Worm (Caenorhabditis elegans) whole organism, mixed stage, embryonic: ENCODE results near the gene K05F1.14.

Experiments used
- M03D4.4 ChIP-seq: sonication (generic microtip); optimal IDR thresholded peaks from 2 replicates; lab custom pipeline; 2017; ENCODE audit warnings: mild to moderate bottlenecking, missing genetic modification characterization, missing compliant biosample characterization
- bed-3 ChIP-seq: fragments of 200-800 bp; sonication (Bioruptor generic); optimal IDR thresholded peaks from 3 replicates; lab custom pipeline; 2018; ENCODE audit warnings: mild to moderate bottlenecking, missing genetic modification characterization, moderate library complexity, missing compliant biosample characterization
- blmp-1 ChIP-seq: fragments of 150-350 bp; optimal IDR thresholded peaks from 2 replicates; lab custom pipeline; 2014; ENCODE audit warnings: missing biosample characterization, missing genetic modification characterization
- ceh-39 ChIP-seq: fragments of 150-350 bp; optimal IDR thresholded peaks from 2 replicates; lab custom pipeline; 2014; ENCODE audit warnings: missing biosample characterization, missing genetic modification characterization
- ceh-43 ChIP-seq: fragments of 200-800 bp; sonication (Bioruptor generic); optimal IDR thresholded peaks from 2 replicates; lab custom pipeline; 2018; ENCODE audit warnings: mild to moderate bottlenecking, missing genetic modification characterization, moderate library complexity, missing compliant biosample characterization
- ceh-83 ChIP-seq: fragments of 200-800 bp; sonication (Bioruptor generic); optimal IDR thresholded peaks from 2 replicates; lab custom pipeline; 2018; ENCODE audit warnings: mild to moderate bottlenecking, missing genetic modification characterization, missing compliant biosample characterization
- ces-1 ChIP-seq: fragments of 150-350 bp; optimal IDR thresholded peaks from 2 replicates; lab custom pipeline; 2014; ENCODE audit warnings: missing biosample characterization, missing genetic modification reagents, missing genetic modification characterization
- cnd-1 ChIP-seq: fragments of 200-800 bp; sonication (Bioruptor generic); optimal IDR thresholded peaks from 2 replicates; lab custom pipeline; 2018; ENCODE audit warnings: mild to moderate bottlenecking, missing genetic modification characterization, missing compliant biosample characterization
- drap-1 ChIP-seq: fragments of 200-800 bp; sonication (Bioruptor generic); optimal IDR thresholded peaks from 3 replicates; lab custom pipeline; 2018; ENCODE audit warnings: mild to moderate bottlenecking, missing genetic modification characterization, missing compliant biosample characterization
- elt-1 ChIP-seq: sonication (generic microtip); optimal IDR thresholded peaks from 2 replicates; lab custom pipeline; 2017; ENCODE audit warnings: missing genetic modification characterization, mild to moderate bottlenecking, missing compliant biosample characterization, antibody characterized with exemption, moderate library complexity, borderline replicate concordance; ENCODE audit not compliant: insufficient read depth
- elt-3 ChIP-seq: fragments of 150-350 bp; optimal IDR thresholded peaks from 2 replicates; lab custom pipeline; 2014; ENCODE audit warnings: missing biosample characterization, missing genetic modification characterization
- flh-1 ChIP-seq: fragments of 200-800 bp; sonication (Bioruptor generic); optimal IDR thresholded peaks from 2 replicates; lab custom pipeline; 2018; ENCODE audit warnings: mild to moderate bottlenecking, missing genetic modification characterization, moderate library complexity, missing compliant biosample characterization
- ham-2 ChIP-seq: fragments of 200-800 bp; sonication (Bioruptor generic); optimal IDR thresholded peaks from 2 replicates; lab custom pipeline; 2018; ENCODE audit warnings: mild to moderate bottlenecking, missing genetic modification characterization, missing compliant biosample characterization
- hlh-1 ChIP-seq: fragments of 150-350 bp; optimal IDR thresholded peaks from 2 replicates; lab custom pipeline; 2014; ENCODE audit warnings: missing biosample characterization, missing genetic modification reagents, missing genetic modification characterization
- lin-13 ChIP-seq: fragments of 150-350 bp; optimal IDR thresholded peaks from 2 replicates; lab custom pipeline; 2014; ENCODE audit warnings: missing biosample characterization, missing genetic modification characterization
- lin-32 ChIP-seq: fragments of 200-800 bp; sonication (Bioruptor generic); optimal IDR thresholded peaks from 2 replicates; lab custom pipeline; 2018; ENCODE audit warnings: mild to moderate bottlenecking, missing genetic modification characterization, missing compliant biosample characterization
- lsy-2 ChIP-seq: fragments of 150-350 bp; optimal IDR thresholded peaks from 2 replicates; lab custom pipeline; 2014; ENCODE audit warnings: missing biosample characterization, missing genetic modification characterization
- mep-1 ChIP-seq: fragments of 150-350 bp; optimal IDR thresholded peaks from 2 replicates; lab custom pipeline; 2017; ENCODE audit warnings: missing biosample characterization, missing genetic modification reagents, missing genetic modification characterization, inconsistent platforms
- mls-2 ChIP-seq: sonication (generic microtip); optimal IDR thresholded peaks from 2 replicates; lab custom pipeline; 2016; ENCODE audit warnings: mild to moderate bottlenecking, missing genetic modification characterization, moderate library complexity, missing compliant biosample characterization
- nhr-12 ChIP-seq: fragments of 150-350 bp; optimal IDR thresholded peaks from 2 replicates; lab custom pipeline; 2014; ENCODE audit warnings: missing biosample characterization, missing genetic modification characterization
- nhr-2 ChIP-seq: fragments of 150-350 bp; optimal IDR thresholded peaks from 2 replicates; lab custom pipeline; 2014; ENCODE audit warnings: missing biosample characterization, missing genetic modification characterization
- nhr-237 ChIP-seq: fragments of 150-350 bp; optimal IDR thresholded peaks from 2 replicates; lab custom pipeline; 2014; ENCODE audit warnings: missing biosample characterization, missing genetic modification characterization
- nhr-28 ChIP-seq: fragments of 150-350 bp; optimal IDR thresholded peaks from 2 replicates; lab custom pipeline; 2014; ENCODE audit warnings: missing biosample characterization, missing genetic modification characterization
- nhr-76 ChIP-seq: sonication (generic microtip); optimal IDR thresholded peaks from 2 replicates; lab custom pipeline; 2017; ENCODE audit warnings: missing biosample characterization, missing genetic modification characterization
- pha-4 ChIP-seq: fragments of 150-350 bp; optimal IDR thresholded peaks from 2 replicates; lab custom pipeline; 2018; ENCODE audit warnings: missing biosample characterization, missing genetic modification reagents, missing genetic modification characterization
- sem-2 ChIP-seq: fragments of 200-800 bp; sonication (Bioruptor generic); optimal IDR thresholded peaks from 2 replicates; lab custom pipeline; 2018; ENCODE audit warnings: mild to moderate bottlenecking, missing genetic modification characterization, missing compliant biosample characterization
- snpc-4 ChIP-seq: fragments of 150-350 bp; optimal IDR thresholded peaks from 2 replicates; lab custom pipeline; 2014; ENCODE audit warnings: missing biosample characterization, missing genetic modification characterization
- sptf-1 ChIP-seq: sonication (generic microtip); optimal IDR thresholded peaks from 2 replicates; lab custom pipeline; 2017; ENCODE audit warnings: mild to moderate bottlenecking, missing genetic modification characterization, moderate library complexity, missing compliant biosample characterization
- tbx-8 ChIP-seq: fragments of 200-800 bp; sonication (Bioruptor generic); optimal IDR thresholded peaks from 2 replicates; lab custom pipeline; 2018; ENCODE audit warnings: mild to moderate bottlenecking, missing genetic modification characterization, moderate library complexity, missing compliant biosample characterization
- unc-120 ChIP-seq: sonication (generic microtip); optimal IDR thresholded peaks from 2 replicates; lab custom pipeline; 2017; ENCODE audit warnings: missing genetic modification characterization, missing compliant biosample characterization; ENCODE audit not compliant: poor library complexity, severe bottlenecking
- unc-39 ChIP-seq: fragments of 150-350 bp; optimal IDR thresholded peaks from 2 replicates; lab custom pipeline; 2014; ENCODE audit warnings: missing biosample characterization, missing genetic modification characterization
- unc-62 ChIP-seq: fragments of 150-350 bp; optimal IDR thresholded peaks from 2 replicates; lab custom pipeline; 2014; ENCODE audit warnings: missing biosample characterization, missing genetic modification reagents, missing genetic modification characterization
- zip-8 ChIP-seq: fragments of 150-350 bp; optimal IDR thresholded peaks from 2 replicates; lab custom pipeline; 2014; ENCODE audit warnings: missing biosample characterization, missing genetic modification characterization
- ztf-11 ChIP-seq: fragments of 150-350 bp; optimal IDR thresholded peaks from 2 replicates; lab custom pipeline; 2014; ENCODE audit warnings: missing biosample characterization, missing genetic modification characterization

The K05F1.14 gene

ce11 chrII:5788815-5789214 lies 3.6 kb downstream of the K05F1.14 start, which contains the start of gene K05F1.13:
Gene K05F1.13 (plus strand): TSS chrII:5789115.
- TF ChIP-seq sem-2 (GFP tag; lab: Kevin White, UChicago) (no peak), unc-39 (tag; lab: Kevin White, UChicago) (no peak), zip-8 (tag; lab: Kevin White, UChicago) (no peak), tbx-8 (GFP tag; lab: Kevin White, UChicago) (no peak), ham-2 (GFP tag; lab: Kevin White, UChicago) (no peak), blmp-1 (tag; lab: Kevin White, UChicago) (no peak), flh-1 (GFP tag; lab: Kevin White, UChicago) (no peak), lsy-2 (tag; lab: Kevin White, UChicago) (no peak), unc-62 (GFP tag; lab: Kevin White, UChicago) (no peak), unc-120 (no peak), hlh-1 (tag; lab: Kevin White, UChicago) (no peak), ces-1 (no peak), ceh-83 (GFP tag; lab: Kevin White, UChicago) (no peak), lin-32 (GFP tag; lab: Kevin White, UChicago) (no peak), bed-3 (GFP tag; lab: Kevin White, UChicago) (no peak), nhr-76 (tag; lab: Kevin White, UChicago) (no peak), ztf-11 (no peak), pha-4 (tag; lab: Kevin White, UChicago) (no peak), elt-1 (tag; lab: Kevin White, UChicago) (no peak)

- TF ChIP-seq pha-4 (tag; lab: Kevin White, UChicago) (no peak), hlh-1 (tag; lab: Kevin White, UChicago) (no peak), ceh-83 (GFP tag; lab: Kevin White, UChicago) (no peak), nhr-76 (tag; lab: Kevin White, UChicago) (no peak), mep-1 (tag; lab: Kevin White, UChicago) (no peak), snpc-4 (tag; lab: Kevin White, UChicago) (no peak), lin-13 (tag; lab: Kevin White, UChicago) (no peak), elt-1 (tag; lab: Kevin White, UChicago) (no peak), zip-8 (tag; lab: Kevin White, UChicago) (no peak), blmp-1 (tag; lab: Kevin White, UChicago) (no peak), flh-1 (GFP tag; lab: Kevin White, UChicago) (no peak), nhr-28 (no peak), unc-39 (tag; lab: Kevin White, UChicago) (no peak), nhr-12 (tag; lab: Kevin White, UChicago) (no peak), sptf-1 (tag; lab: Kevin White, UChicago) (no peak), ham-2 (GFP tag; lab: Kevin White, UChicago) (no peak)
Measured at ce11 chrII:5785504-5785903, 6.9 kb downstream of the K05F1.14 start.

- TF ChIP-seq lin-13 (tag; lab: Kevin White, UChicago) = peak; percentile 12
- no peak for TF ChIP-seq nhr-28
- TF ChIP-seq sem-2 (GFP tag; lab: Kevin White, UChicago) = peak; percentile 65
- TF ChIP-seq nhr-12 (tag; lab: Kevin White, UChicago) = no peak
- no peak for TF ChIP-seq snpc-4 (tag; lab: Kevin White, UChicago)
- peak; percentile 89 for TF ChIP-seq unc-120
- peak; percentile 64 for TF ChIP-seq cnd-1 (tag; lab: Kevin White, UChicago)
- peak; percentile 81 for TF ChIP-seq sptf-1 (tag; lab: Kevin White, UChicago)
- TF ChIP-seq nhr-237 (tag; lab: Kevin White, UChicago) = no peak
- TF ChIP-seq elt-3 (tag; lab: Kevin White, UChicago) = no peak
- TF ChIP-seq tbx-8 (GFP tag; lab: Kevin White, UChicago) = peak; percentile 36
- TF ChIP-seq ceh-43 (GFP tag; lab: Kevin White, UChicago) = peak; percentile 10
- peak; percentile 16 for TF ChIP-seq pha-4 (tag; lab: Kevin White, UChicago)
- TF ChIP-seq ham-2 (GFP tag; lab: Kevin White, UChicago) = peak; percentile 76
- TF ChIP-seq blmp-1 (tag; lab: Kevin White, UChicago) = no peak
- peak; percentile 10 for TF ChIP-seq hlh-1 (tag; lab: Kevin White, UChicago)
- TF ChIP-seq mls-2 (tag; lab: Kevin White, UChicago) = peak; percentile 72
- TF ChIP-seq M03D4.4 (tag; lab: Kevin White, UChicago) = peak; percentile 70
- TF ChIP-seq ceh-39 (tag; lab: Kevin White, UChicago) = no peak
- TF ChIP-seq flh-1 (GFP tag; lab: Kevin White, UChicago) = peak; percentile 52
- TF ChIP-seq drap-1 (GFP tag; lab: Kevin White, UChicago) = peak; percentile 69
- TF ChIP-seq ceh-83 (GFP tag; lab: Kevin White, UChicago) = peak; percentile 78
- peak; percentile 45 for TF ChIP-seq lin-32 (GFP tag; lab: Kevin White, UChicago)
- TF ChIP-seq bed-3 (GFP tag; lab: Kevin White, UChicago) = peak; percentile 44
- no peak for TF ChIP-seq mep-1 (tag; lab: Kevin White, UChicago)
- TF ChIP-seq nhr-2 (tag; lab: Kevin White, UChicago) = no peak
Measured at ce11 chrII:5781935-5782921, 10.2 kb downstream of the K05F1.14 start, which contains the start of gene K05F1.6. Gene K05F1.6 (plus strand): TSS chrII:5782520.
